Fruit fly (Drosophila melanogaster) Kc167 (cell line): ENCODE measurements around the gene Eig71Ee.

Experiments
- Myc ChIP-seq: fragments of >200 bp; optimal IDR thresholded peaks from 2 replicates; lab custom pipeline; 2017; ENCODE audit warnings: missing external identifiers
- Sin3A ChIP-seq: fragments of >200 bp; optimal IDR thresholded peaks from 2 replicates; lab custom pipeline; 2018; ENCODE audit warnings: missing external identifiers
- h ChIP-seq: fragments of >200 bp; optimal IDR thresholded peaks from 3 replicates; lab custom pipeline; 2018; ENCODE audit warnings: missing external identifiers
- insv ChIP-seq: fragments of >200 bp; optimal IDR thresholded peaks from 3 replicates; lab custom pipeline; 2018; ENCODE audit warnings: missing external identifiers
- ttk ChIP-seq: sonication (Bioruptor generic); optimal IDR thresholded peaks from 2 replicates; lab custom pipeline; 2017; ENCODE audit warnings: missing external identifiers

DNA sequence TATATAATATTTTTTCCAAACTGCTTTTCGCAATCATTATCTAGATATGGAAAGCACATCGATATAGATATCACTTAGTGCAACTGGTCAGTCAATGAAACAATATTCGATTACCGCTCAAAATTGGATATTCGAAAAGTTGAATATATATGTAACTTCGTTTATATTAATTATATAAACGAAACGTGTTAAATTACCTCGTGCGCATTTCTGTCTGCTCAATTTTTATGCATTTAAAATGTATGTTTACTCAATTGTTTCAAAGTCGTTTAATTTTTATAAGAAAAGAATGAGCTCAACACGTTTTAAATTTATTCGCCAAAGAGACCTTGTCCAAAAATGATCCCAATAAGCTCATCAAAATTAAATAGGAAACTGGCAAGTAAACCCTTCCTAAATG is 5.3 kb downstream of the Eig71Ee start, which contains the start of gene CG43084:
- TF ChIP-seq Myc = no peak
- TF ChIP-seq insv (lab: Kevin White, UChicago) = no peak
- TF ChIP-seq ttk (lab: Kevin White, UChicago) = no peak
- TF ChIP-seq h (lab: Kevin White, UChicago) = no peak
- no peak for TF ChIP-seq Sin3A (lab: Kevin White, UChicago)
